Worm (Caenorhabditis elegans) whole organism, L3 larva: ENCODE measurements around the gene T26H5.10.

ENCODE experiments used
- R02D3.7 ChIP-seq: fragments of 150-350 bp; optimal IDR thresholded peaks from 2 replicates; lab custom pipeline; 2014; ENCODE audit warnings: missing biosample characterization, missing genetic modification characterization
- ZK546.5 ChIP-seq: sonication (generic microtip); optimal IDR thresholded peaks from 2 replicates; lab custom pipeline; 2017; ENCODE audit warnings: missing biosample characterization, missing genetic modification characterization
- aly-2 ChIP-seq: fragments of 150-350 bp; optimal IDR thresholded peaks from 2 replicates; lab custom pipeline; 2014; ENCODE audit warnings: missing biosample characterization, missing genetic modification characterization
- ama-1 ChIP-seq: fragments of 150-350 bp; optimal IDR thresholded peaks from 2 replicates; lab custom pipeline; 2018
- ceh-16 ChIP-seq: sonication (generic microtip); optimal IDR thresholded peaks from 2 replicates; lab custom pipeline; 2017; ENCODE audit warnings: missing biosample characterization, missing genetic modification characterization
- ceh-28 ChIP-seq: fragments of 150-350 bp; optimal IDR thresholded peaks from 2 replicates; lab custom pipeline; 2014; ENCODE audit warnings: missing biosample characterization, missing genetic modification reagents, missing genetic modification characterization
- ceh-9 ChIP-seq: sonication (generic microtip); optimal IDR thresholded peaks from 2 replicates; lab custom pipeline; 2018; ENCODE audit warnings: missing biosample characterization, missing genetic modification characterization
- daf-12 ChIP-seq: fragments of 150-350 bp; optimal IDR thresholded peaks from 2 replicates; lab custom pipeline; 2014; ENCODE audit warnings: missing biosample characterization, missing genetic modification reagents, missing genetic modification characterization
- egl-27 ChIP-seq: sonication (generic microtip); optimal IDR thresholded peaks from 4 replicates; lab custom pipeline; 2017; ENCODE audit warnings: missing biosample characterization, missing genetic modification reagents, missing genetic modification characterization
- egl-5 ChIP-seq: fragments of 150-350 bp; optimal IDR thresholded peaks from 2 replicates; lab custom pipeline; 2017; ENCODE audit warnings: missing biosample characterization, missing genetic modification reagents, missing genetic modification characterization, inconsistent platforms
- elt-1 ChIP-seq: fragments of 150-350 bp; optimal IDR thresholded peaks from 2 replicates; lab custom pipeline; 2014; ENCODE audit warnings: missing biosample characterization, missing genetic modification characterization
- elt-2 ChIP-seq: sonication (generic microtip); optimal IDR thresholded peaks from 2 replicates; lab custom pipeline; 2016; ENCODE audit warnings: missing genetic modification reagents, mild to moderate bottlenecking, missing genetic modification characterization, missing compliant biosample characterization
- elt-3 ChIP-seq, 3 experiments: fragments of 150-350 bp in 1 of 3; sonication (generic microtip) in 2 of 3; optimal IDR thresholded peaks; 2 replicates in 2 of 3; 4 replicates in 1 of 3; lab custom pipeline; 2014 to 2017; ENCODE audit warnings: missing biosample characterization in 3 of 3, missing genetic modification characterization in 3 of 3
- eor-1 ChIP-seq, 2 experiments: fragments of 150-350 bp; optimal IDR thresholded peaks; 2 replicates each; lab custom pipeline; 2014 to 2018; ENCODE audit warnings: missing biosample characterization in 2 of 2, missing genetic modification characterization in 2 of 2
- fkh-10 ChIP-seq: sonication (generic microtip); optimal IDR thresholded peaks from 2 replicates; lab custom pipeline; 2017; ENCODE audit warnings: missing biosample characterization, missing genetic modification reagents, missing genetic modification characterization
- fkh-2 ChIP-seq: fragments of 150-350 bp; optimal IDR thresholded peaks from 2 replicates; lab custom pipeline; 2014; ENCODE audit warnings: missing biosample characterization, missing genetic modification reagents, missing genetic modification characterization
- fos-1 ChIP-seq: fragments of 150-350 bp; optimal IDR thresholded peaks from 2 replicates; lab custom pipeline; 2014; ENCODE audit warnings: missing biosample characterization, missing genetic modification characterization
- hmg-11 ChIP-seq: sonication (generic microtip); optimal IDR thresholded peaks from 2 replicates; lab custom pipeline; 2016; ENCODE audit warnings: missing genetic modification characterization, missing compliant biosample characterization
- lin-15B ChIP-seq: fragments of 150-350 bp; optimal IDR thresholded peaks from 2 replicates; lab custom pipeline; 2014; ENCODE audit warnings: missing biosample characterization, missing genetic modification characterization
- lin-39 ChIP-seq: fragments of 150-350 bp; optimal IDR thresholded peaks from 2 replicates; lab custom pipeline; 2018; ENCODE audit warnings: missing biosample characterization, missing genetic modification reagents, missing genetic modification characterization
- lsy-12 ChIP-seq: sonication (generic microtip); optimal IDR thresholded peaks from 2 replicates; lab custom pipeline; 2016; ENCODE audit warnings: mild to moderate bottlenecking, missing genetic modification characterization, missing compliant biosample characterization
- mdl-1 ChIP-seq: fragments of 150-350 bp; optimal IDR thresholded peaks from 2 replicates; lab custom pipeline; 2014; ENCODE audit warnings: missing biosample characterization, missing genetic modification characterization
- nhr-11 ChIP-seq: fragments of 150-350 bp; optimal IDR thresholded peaks from 2 replicates; lab custom pipeline; 2014; ENCODE audit warnings: missing biosample characterization, missing genetic modification characterization
- nhr-12 ChIP-seq: fragments of 150-350 bp; optimal IDR thresholded peaks from 2 replicates; lab custom pipeline; 2014; ENCODE audit warnings: missing biosample characterization, missing genetic modification characterization
- nhr-23 ChIP-seq: fragments of 150-350 bp; optimal IDR thresholded peaks from 2 replicates; lab custom pipeline; 2014; ENCODE audit warnings: missing biosample characterization, missing genetic modification reagents, missing genetic modification characterization
- nhr-237 ChIP-seq: fragments of 150-350 bp; optimal IDR thresholded peaks from 2 replicates; lab custom pipeline; 2014; ENCODE audit warnings: missing biosample characterization, missing genetic modification characterization
- nhr-25 ChIP-seq: sonication (generic microtip); optimal IDR thresholded peaks from 2 replicates; lab custom pipeline; 2017; ENCODE audit warnings: missing biosample characterization, missing genetic modification characterization
- nhr-28 ChIP-seq: fragments of 150-350 bp; optimal IDR thresholded peaks from 2 replicates; lab custom pipeline; 2014; ENCODE audit warnings: missing biosample characterization, missing genetic modification characterization
- nhr-43 ChIP-seq: sonication (generic microtip); optimal IDR thresholded peaks from 2 replicates; lab custom pipeline; 2016; ENCODE audit warnings: mild to moderate bottlenecking, missing genetic modification characterization, missing compliant biosample characterization; ENCODE audit not compliant: poor library complexity, severe bottlenecking
- nhr-67 ChIP-seq: fragments of 150-350 bp; optimal IDR thresholded peaks from 2 replicates; lab custom pipeline; 2014; ENCODE audit warnings: missing biosample characterization, missing genetic modification characterization
- nhr-76 ChIP-seq: fragments of 150-350 bp; sonication (generic microtip); optimal IDR thresholded peaks from 5 replicates; lab custom pipeline; 2014; ENCODE audit warnings: missing biosample characterization, missing genetic modification characterization
- nhr-77 ChIP-seq: fragments of 150-350 bp; optimal IDR thresholded peaks from 2 replicates; lab custom pipeline; 2014; ENCODE audit warnings: missing biosample characterization, missing genetic modification characterization
- pha-4 ChIP-seq: fragments of 150-350 bp; optimal IDR thresholded peaks from 2 replicates; lab custom pipeline; 2014; ENCODE audit warnings: missing biosample characterization, missing genetic modification reagents, missing genetic modification characterization
- pqm-1 ChIP-seq: fragments of 150-350 bp; optimal IDR thresholded peaks from 2 replicates; lab custom pipeline; 2017; ENCODE audit warnings: missing biosample characterization, missing genetic modification characterization, inconsistent platforms
- sea-2 ChIP-seq: fragments of 150-350 bp; sonication (generic microtip); optimal IDR thresholded peaks from 4 replicates; lab custom pipeline; 2014; ENCODE audit warnings: missing biosample characterization, missing genetic modification reagents, missing genetic modification characterization
- skn-1 ChIP-seq: fragments of 150-350 bp; optimal IDR thresholded peaks from 2 replicates; lab custom pipeline; 2014; ENCODE audit warnings: missing biosample characterization, missing genetic modification characterization
- snpc-4 ChIP-seq: fragments of 150-350 bp; optimal IDR thresholded peaks from 2 replicates; lab custom pipeline; 2014; ENCODE audit warnings: missing biosample characterization, missing genetic modification characterization
- tbx-2 ChIP-seq: sonication (generic microtip); optimal IDR thresholded peaks from 2 replicates; lab custom pipeline; 2016; ENCODE audit warnings: mild to moderate bottlenecking, missing genetic modification characterization, missing compliant biosample characterization
- unc-39 ChIP-seq: sonication (generic microtip); optimal IDR thresholded peaks from 4 replicates; lab custom pipeline; 2017; ENCODE audit warnings: missing biosample characterization, missing genetic modification characterization
- ztf-11 ChIP-seq: fragments of 150-350 bp; optimal IDR thresholded peaks from 2 replicates; lab custom pipeline; 2014; ENCODE audit warnings: missing biosample characterization, missing genetic modification characterization
- ztf-4 ChIP-seq: fragments of 150-350 bp; optimal IDR thresholded peaks from 2 replicates; lab custom pipeline; 2014; ENCODE audit warnings: missing biosample characterization, missing genetic modification characterization

The T26H5.10 gene

ce11 chrV:15471029-15471428, 27.4 kb upstream of the T26H5.10 start, which contains the start of gene dpf-1:
TSS of gene dpf-1 (plus strand) at chrV:15471329.
- TF ChIP-seq nhr-23 (tag; lab: Kevin White, UChicago) (no peak), aly-2 (tag; lab: Kevin White, UChicago) (no peak), ZK546.5 (tag; lab: Kevin White, UChicago) (no peak), fkh-10 (GFP tag; lab: Kevin White, UChicago) (no peak), nhr-67 (no peak), lin-39 (no peak), elt-3 (tag; optimal IDR thresholded peaks at IDR 0.05; lab: Kevin White, UChicago) (no peak), egl-5 (tag; lab: Kevin White, UChicago) (no peak), elt-1 (tag; lab: Kevin White, UChicago) (no peak), nhr-43 (tag; lab: Kevin White, UChicago) (no peak), mdl-1 (tag; lab: Kevin White, UChicago) (no peak), pha-4 (no peak), hmg-11 (tag; lab: Kevin White, UChicago) (no peak), skn-1 (tag; lab: Kevin White, UChicago) (no peak), nhr-77 (no peak), tbx-2 (tag; lab: Kevin White, UChicago) (no peak), nhr-237 (tag; lab: Kevin White, UChicago) (no peak), sea-2 (GFP tag; lab: Kevin White, UChicago) (no peak)

- no peak for TF ChIP-seq hmg-11 (tag; lab: Kevin White, UChicago)
- TF ChIP-seq pqm-1 (tag; lab: Kevin White, UChicago) = no peak
- no peak for TF ChIP-seq fkh-2 (tag; lab: Kevin White, UChicago)
- TF ChIP-seq nhr-11 (tag; lab: Kevin White, UChicago) = no peak
Measured at ce11 chrV:15466719-15467118, 23.1 kb upstream of the T26H5.10 start.

ce11 chrV:15466017-15466416, 22.4 kb upstream of the T26H5.10 start:
- TF ChIP-seq elt-3 (tag; optimal IDR thresholded peaks at IDR 0.05; lab: Kevin White, UChicago) = no peak
- no peak for TF ChIP-seq nhr-12
- TF ChIP-seq ceh-28 = no peak
- TF ChIP-seq fkh-10 (GFP tag; lab: Kevin White, UChicago) = no peak
- no peak for TF ChIP-seq skn-1 (tag; lab: Kevin White, UChicago)
- no peak for TF ChIP-seq elt-1 (tag; lab: Kevin White, UChicago)
- TF ChIP-seq elt-2 (tag; lab: Kevin White, UChicago) = no peak
- no peak for TF ChIP-seq pqm-1 (tag; lab: Kevin White, UChicago)
- no peak for TF ChIP-seq nhr-11 (tag; lab: Kevin White, UChicago)
- TF ChIP-seq lin-15B (tag; lab: Kevin White, UChicago) = no peak
- no peak for TF ChIP-seq ZK546.5 (tag; lab: Kevin White, UChicago)
- TF ChIP-seq daf-12 (tag; lab: Kevin White, UChicago) = no peak
- no peak for TF ChIP-seq aly-2 (tag; lab: Kevin White, UChicago)
- TF ChIP-seq ceh-16 (tag; lab: Kevin White, UChicago) = no peak

- TF ChIP-seq elt-3 (tag; optimal IDR thresholded peaks at IDR 0.05; lab: Kevin White, UChicago) = peak in 1 of 3 experiments; percentile 76
- TF ChIP-seq fos-1 (tag; lab: Kevin White, UChicago) = peak; percentile 83
- peak; percentile 67 for TF ChIP-seq lin-15B (tag; lab: Kevin White, UChicago)
- peak; percentile 70 for TF ChIP-seq skn-1 (tag; lab: Kevin White, UChicago)
- TF ChIP-seq nhr-28 (tag; lab: Kevin White, UChicago) = no peak
- no peak for TF ChIP-seq fkh-2 (tag; lab: Kevin White, UChicago)
- no peak for TF ChIP-seq ztf-11 (tag; lab: Kevin White, UChicago)
- TF ChIP-seq nhr-11 (tag; lab: Kevin White, UChicago) = peak; percentile 14
- no peak for TF ChIP-seq unc-39 (tag; lab: Kevin White, UChicago)
- no peak for TF ChIP-seq aly-2 (tag; lab: Kevin White, UChicago)
- no peak for TF ChIP-seq ztf-4
- TF ChIP-seq ceh-9 (tag; lab: Kevin White, UChicago) = no peak
- TF ChIP-seq mdl-1 (tag; lab: Kevin White, UChicago) = peak; percentile 11
- no peak for TF ChIP-seq fkh-10 (GFP tag; lab: Kevin White, UChicago)
- peak; percentile 71 for TF ChIP-seq lsy-12 (tag; lab: Kevin White, UChicago)
- no peak for TF ChIP-seq ceh-16 (tag; lab: Kevin White, UChicago)
- TF ChIP-seq egl-5 (tag; lab: Kevin White, UChicago) = no peak
- TF ChIP-seq nhr-76 (tag; lab: Kevin White, UChicago) = peak; percentile 76
- TF ChIP-seq ceh-28 = no peak
- TF ChIP-seq nhr-77 = peak; percentile 70
- peak; percentile 54 for TF ChIP-seq R02D3.7 (tag; lab: Kevin White, UChicago)
- TF ChIP-seq snpc-4 (tag; lab: Kevin White, UChicago) = peak; percentile 64
- TF ChIP-seq nhr-67 = no peak
- no peak for TF ChIP-seq sea-2 (GFP tag; lab: Kevin White, UChicago)
- peak; percentile 82 for TF ChIP-seq egl-27 (tag; lab: Kevin White, UChicago)
- TF ChIP-seq ama-1 (lab: Kevin White, UChicago) = no peak
- peak; percentile 85 for TF ChIP-seq elt-2 (tag; lab: Kevin White, UChicago)
- TF ChIP-seq pha-4 = no peak
- TF ChIP-seq elt-1 (tag; lab: Kevin White, UChicago) = no peak
- no peak for TF ChIP-seq nhr-237 (tag; lab: Kevin White, UChicago)
- TF ChIP-seq hmg-11 (tag; lab: Kevin White, UChicago) = peak; percentile 56
- TF ChIP-seq eor-1 (tag; optimal IDR thresholded peaks at IDR 0.05; lab: Kevin White, UChicago) = no peak
- peak; percentile 77 for TF ChIP-seq nhr-25 (tag; lab: Kevin White, UChicago)
- TF ChIP-seq ZK546.5 (tag; lab: Kevin White, UChicago) = no peak
- peak; percentile 85 for TF ChIP-seq tbx-2 (tag; lab: Kevin White, UChicago)
- TF ChIP-seq lin-39 = peak; percentile 63
- TF ChIP-seq nhr-43 (tag; lab: Kevin White, UChicago) = peak; percentile 76
Measured at ce11 chrV:15465032-15465727, 21.6 kb upstream of the T26H5.10 start, which contains the start of gene pqn-71. TSS of gene pqn-71 (plus strand) at chrV:15465677.
